Worm (Caenorhabditis elegans): ENCODE measurements around the gene gst-27.
"Not testable (repeated sequence)": the region's sequence is repeated elsewhere in the genome, so short reads cannot be mapped to it uniquely, and the experiment has no call there.

gst-27 gene

ce11 chrII:15189956-15190355 is 24.4 kb upstream of the gst-27 start:
- TF ChIP-seq unc-62 (GFP tag; optimal IDR thresholded peaks at IDR 0.05) = no peak

- TF ChIP-seq unc-62 (GFP tag; optimal IDR thresholded peaks at IDR 0.05) = no peak
Observed at ce11 chrII:15185289-15185688, 19.8 kb upstream of the gst-27 start, which contains the start of gene gst-35. Gene gst-35 (minus strand): TSS chrII:15185389.

ce11 chrII:15183139-15183538 is 17.6 kb upstream of the gst-27 start, which contains the start of gene gst-34:
Gene gst-34 (minus strand): TSS chrII:15183239.
- TF ChIP-seq unc-62 (GFP tag; optimal IDR thresholded peaks at IDR 0.05) = no peak

ce11 chrII:15178494-15178893 is 13.0 kb upstream of the gst-27 start, which contains the start of gene gst-32:
Gene gst-32 (minus strand): TSS chrII:15178594.
- TF ChIP-seq unc-62 (GFP tag; optimal IDR thresholded peaks at IDR 0.05) = no peak

ce11 chrII:15175643-15176042 is 10.1 kb upstream of the gst-27 start, which contains the start of gene Y53F4B.36:
Gene Y53F4B.36 (plus strand): TSS chrII:15175943.
- no peak for TF ChIP-seq unc-62 (GFP tag; optimal IDR thresholded peaks at IDR 0.05)

ce11 chrII:15174915-15175548 is 9.5 kb upstream of the gst-27 start, which contains the start of gene gst-31:
Gene gst-31 (minus strand): TSS chrII:15174965.
- TF ChIP-seq unc-62 (GFP tag; optimal IDR thresholded peaks at IDR 0.05) = no peak

ce11 chrII:15173174-15173573 is 7.6 kb upstream of the gst-27 start:
- TF ChIP-seq unc-62 (GFP tag; optimal IDR thresholded peaks at IDR 0.05) = no peak

ce11 chrII:15171816-15172215 is 6.3 kb upstream of the gst-27 start, which contains the start of gene gst-39:
Gene gst-39 (minus strand): TSS chrII:15171916.
- TF ChIP-seq unc-62 (GFP tag; optimal IDR thresholded peaks at IDR 0.05) = not testable (repeated sequence)

- TF ChIP-seq unc-62 (GFP tag; optimal IDR thresholded peaks at IDR 0.05) = no peak
Observed at ce11 chrII:15169811-15170282, 4.3 kb upstream of the gst-27 start, which contains the start of gene gst-29. Gene gst-29 (minus strand): TSS chrII:15169861.

- no peak for TF ChIP-seq unc-62 (GFP tag; optimal IDR thresholded peaks at IDR 0.05)
Observed at ce11 chrII:15167340-15167739, 1.8 kb upstream of the gst-27 start, which contains the start of gene gst-28. Gene gst-28 (minus strand): TSS chrII:15167577.

- TF ChIP-seq unc-62 (GFP tag; optimal IDR thresholded peaks at IDR 0.05) = no peak
Observed at ce11 chrII:15164453-15164852, 1.1 kb downstream of the gst-27 start, which contains the start of gene gst-26. Gene gst-26 (minus strand): TSS chrII:15164553.

ce11 chrII:15158364-15158763 is 7.2 kb downstream of the gst-27 start:
- no peak for TF ChIP-seq unc-62 (GFP tag; optimal IDR thresholded peaks at IDR 0.05)

ce11 chrII:15157880-15158279 is 7.7 kb downstream of the gst-27 start, which contains the start of gene ptr-20:
Gene ptr-20 (plus strand): TSS chrII:15158180.
- no peak for TF ChIP-seq unc-62 (GFP tag; optimal IDR thresholded peaks at IDR 0.05)

ce11 chrII:15148442-15148841 is 17.1 kb downstream of the gst-27 start:
- TF ChIP-seq unc-62 (GFP tag; optimal IDR thresholded peaks at IDR 0.05) = no peak

- TF ChIP-seq unc-62 (GFP tag; optimal IDR thresholded peaks at IDR 0.05) = no peak
Observed at ce11 chrII:15145594-15145993, 19.9 kb downstream of the gst-27 start, which contains the start of gene Y53F4B.27. Gene Y53F4B.27 (plus strand): TSS chrII:15145894.

- TF ChIP-seq unc-62 (GFP tag; optimal IDR thresholded peaks at IDR 0.05) = no peak
Observed at ce11 chrII:15143729-15144128, 21.8 kb downstream of the gst-27 start.

- not testable (repeated sequence) for TF ChIP-seq unc-62 (GFP tag; optimal IDR thresholded peaks at IDR 0.05)
Observed at ce11 chrII:15140881-15141280, 24.6 kb downstream of the gst-27 start, which contains the start of gene Y53F4B.26. Gene Y53F4B.26 (minus strand): TSS chrII:15140981.
